Worm (Caenorhabditis elegans): ENCODE results near the gene acbp-7.

DNA sequence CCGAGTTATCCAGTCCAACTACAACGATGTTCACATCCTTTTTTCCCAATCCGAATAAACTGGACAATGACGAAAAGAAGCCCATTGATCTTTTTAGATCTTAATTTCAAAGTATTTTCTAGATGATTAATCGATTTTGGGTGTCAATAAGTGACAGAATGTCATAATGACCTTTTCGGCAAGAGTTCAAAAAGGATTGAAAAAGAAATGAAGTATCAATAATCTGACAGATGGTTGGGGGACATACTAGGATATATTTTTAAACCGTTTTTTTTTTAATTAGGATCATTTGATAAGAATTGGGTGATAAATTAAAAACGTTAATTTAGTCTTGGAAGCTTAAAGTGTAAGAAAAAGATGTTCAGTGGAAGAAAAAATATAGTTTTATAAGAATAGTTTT, 22.8 kb upstream of the acbp-7 start, which contains the start of gene arl-6:
- TF ChIP-seq fkh-10 (GFP tag; optimal IDR thresholded peaks at IDR 0.05) (no peak), nhr-11 (tag; optimal IDR thresholded peaks at IDR 0.05) (no peak), rnt-1 (tag; optimal IDR thresholded peaks at IDR 0.05) (no peak), tbx-2 (tag; optimal IDR thresholded peaks at IDR 0.05) (no peak), fkh-6 (tag; optimal IDR thresholded peaks at IDR 0.05) (no peak), ceh-34 (tag; optimal IDR thresholded peaks at IDR 0.05) (no peak), nfya-1 (tag; optimal IDR thresholded peaks at IDR 0.05) (no peak), nhr-232 (tag; optimal IDR thresholded peaks at IDR 0.05) (no peak), ama-1 (optimal IDR thresholded peaks at IDR 0.05) (no peak), pqm-1 (tag; optimal IDR thresholded peaks at IDR 0.05) (no peak), C38D4.7 (GFP tag; optimal IDR thresholded peaks at IDR 0.05) (no peak)
